Worm (Caenorhabditis elegans) whole organism, L2 larva: ENCODE data around the gene Y4C6A.3.

ENCODE experiments used
- F13H6.1 ChIP-seq: sonication (generic microtip); optimal IDR thresholded peaks from 2 replicates; lab custom pipeline; 2016; ENCODE audit warnings: missing genetic modification characterization, missing compliant biosample characterization
- R02D3.7 ChIP-seq: fragments of 150-350 bp; optimal IDR thresholded peaks from 2 replicates; lab custom pipeline; 2014; ENCODE audit warnings: missing biosample characterization, missing genetic modification characterization
- Y55F3AM.14 ChIP-seq: fragments of 200-800 bp; sonication (Bioruptor generic); optimal IDR thresholded peaks from 2 replicates; lab custom pipeline; 2018; ENCODE audit warnings: mild to moderate bottlenecking, missing genetic modification characterization, missing compliant biosample characterization
- alr-1 ChIP-seq: fragments of 150-350 bp; optimal IDR thresholded peaks from 2 replicates; lab custom pipeline; 2014; ENCODE audit warnings: missing biosample characterization, missing genetic modification characterization
- aly-2 ChIP-seq: fragments of 150-350 bp; optimal IDR thresholded peaks from 2 replicates; lab custom pipeline; 2014; ENCODE audit warnings: missing biosample characterization, missing genetic modification characterization
- ceh-16 ChIP-seq: fragments of 150-350 bp; optimal IDR thresholded peaks from 2 replicates; lab custom pipeline; 2014; ENCODE audit warnings: missing biosample characterization, missing genetic modification characterization
- ceh-82 ChIP-seq: fragments of 150-350 bp; optimal IDR thresholded peaks from 2 replicates; lab custom pipeline; 2014; ENCODE audit warnings: missing biosample characterization, missing genetic modification characterization
- crh-2 ChIP-seq: sonication (generic microtip); optimal IDR thresholded peaks from 2 replicates; lab custom pipeline; 2017; ENCODE audit warnings: missing biosample characterization, missing genetic modification characterization
- dmd-4 ChIP-seq: sonication (generic microtip); optimal IDR thresholded peaks from 2 replicates; lab custom pipeline; 2017; ENCODE audit warnings: missing biosample characterization, missing genetic modification characterization
- egl-27 ChIP-seq: sonication (generic microtip); optimal IDR thresholded peaks from 3 replicates; lab custom pipeline; 2017; ENCODE audit warnings: missing biosample characterization, missing genetic modification reagents, missing genetic modification characterization
- elt-1 ChIP-seq: fragments of 150-350 bp; optimal IDR thresholded peaks from 2 replicates; lab custom pipeline; 2014; ENCODE audit warnings: missing biosample characterization, missing genetic modification characterization
- gmeb-1 ChIP-seq: fragments of 150-350 bp; optimal IDR thresholded peaks from 2 replicates; lab custom pipeline; 2014; ENCODE audit warnings: missing biosample characterization, missing genetic modification characterization
- lin-39 ChIP-seq: fragments of 150-350 bp; optimal IDR thresholded peaks from 2 replicates; lab custom pipeline; 2014; ENCODE audit warnings: missing biosample characterization, missing genetic modification reagents, missing genetic modification characterization
- mab-5 ChIP-seq: fragments of 150-350 bp; optimal IDR thresholded peaks from 2 replicates; lab custom pipeline; 2014; ENCODE audit warnings: missing biosample characterization, missing genetic modification characterization
- mbf-1 ChIP-seq: sonication (generic microtip); optimal IDR thresholded peaks from 2 replicates; lab custom pipeline; 2017; ENCODE audit warnings: missing biosample characterization, missing genetic modification characterization
- mdl-1 ChIP-seq, 2 experiments: fragments of 150-350 bp in 1 of 2; sonication (generic microtip) in 1 of 2; optimal IDR thresholded peaks; 2 replicates each; lab custom pipeline; 2017; ENCODE audit warnings: missing biosample characterization in 2 of 2, missing genetic modification characterization in 2 of 2
- nhr-10 ChIP-seq: sonication (generic microtip); optimal IDR thresholded peaks from 2 replicates; lab custom pipeline; 2017; ENCODE audit warnings: missing biosample characterization, missing genetic modification characterization
- nhr-12 ChIP-seq: fragments of 150-350 bp; optimal IDR thresholded peaks from 2 replicates; lab custom pipeline; 2014; ENCODE audit warnings: missing biosample characterization, missing genetic modification characterization
- nhr-23 ChIP-seq: fragments of 150-350 bp; optimal IDR thresholded peaks from 2 replicates; lab custom pipeline; 2014; ENCODE audit warnings: missing biosample characterization, missing genetic modification reagents, missing genetic modification characterization
- nhr-237 ChIP-seq: fragments of 150-350 bp; optimal IDR thresholded peaks from 2 replicates; lab custom pipeline; 2014; ENCODE audit warnings: missing biosample characterization, missing genetic modification characterization
- nhr-25 ChIP-seq: fragments of 150-350 bp; sonication (generic microtip); optimal IDR thresholded peaks from 3 replicates; lab custom pipeline; 2014; ENCODE audit warnings: missing biosample characterization, missing genetic modification characterization
- peb-1 ChIP-seq: fragments of 150-350 bp; optimal IDR thresholded peaks from 2 replicates; lab custom pipeline; 2014; ENCODE audit warnings: missing biosample characterization, missing genetic modification characterization
- snpc-4 ChIP-seq: fragments of 150-350 bp; optimal IDR thresholded peaks from 2 replicates; lab custom pipeline; 2014; ENCODE audit warnings: missing biosample characterization, missing genetic modification characterization
- unc-39 ChIP-seq: fragments of 150-350 bp; optimal IDR thresholded peaks from 2 replicates; lab custom pipeline; 2014; ENCODE audit warnings: missing biosample characterization, missing genetic modification characterization
- unc-55 ChIP-seq: fragments of 150-350 bp; sonication (generic microtip); optimal IDR thresholded peaks from 3 replicates; lab custom pipeline; 2014; ENCODE audit warnings: missing biosample characterization, missing genetic modification reagents, missing genetic modification characterization
- unc-62 ChIP-seq: fragments of 150-350 bp; optimal IDR thresholded peaks from 2 replicates; lab custom pipeline; 2014; ENCODE audit warnings: missing biosample characterization, missing genetic modification reagents, missing genetic modification characterization
- ztf-1 ChIP-seq: fragments of 200-800 bp; sonication (Bioruptor generic); conservative IDR thresholded peaks from 2 replicates; pipeline ENCODE4 v1.3.6; 2022; ENCODE audit warnings: missing genetic modification characterization, missing compliant biosample characterization
- ztf-11 ChIP-seq: sonication (generic microtip); optimal IDR thresholded peaks from 2 replicates; lab custom pipeline; 2017; ENCODE audit warnings: missing biosample characterization, missing genetic modification characterization
- ztf-4 ChIP-seq: fragments of 150-350 bp; optimal IDR thresholded peaks from 2 replicates; lab custom pipeline; 2014; ENCODE audit warnings: missing biosample characterization, missing genetic modification characterization

The Y4C6A.3 gene

ce11 chrIV:5419122-5419521 is 36.8 kb downstream of the Y4C6A.3 start, which contains the start of gene ehn-3:
ehn-3 (minus strand) TSS chrIV:5419222.
- TF ChIP-seq R02D3.7 (tag; lab: Kevin White, UChicago) (no peak), F13H6.1 (no peak), nhr-23 (no peak), nhr-25 (tag; lab: Kevin White, UChicago) (no peak)

ce11 chrIV:5415696-5416095 is 40.2 kb downstream of the Y4C6A.3 start, which contains the start of gene spp-7:
spp-7 (minus strand) TSS chrIV:5415796.
- no peak for TF ChIP-seq ztf-4
- TF ChIP-seq mdl-1 (tag; optimal IDR thresholded peaks at IDR 0.05; lab: Kevin White, UChicago) = no peak
- TF ChIP-seq egl-27 (tag; lab: Kevin White, UChicago) = no peak
- TF ChIP-seq elt-1 (tag; lab: Kevin White, UChicago) = no peak
- no peak for TF ChIP-seq ztf-1 (GFP tag; lab: Robert Waterston, UW)
- TF ChIP-seq Y55F3AM.14 (GFP tag; lab: Kevin White, UChicago) = no peak
- no peak for TF ChIP-seq nhr-10 (tag; lab: Kevin White, UChicago)
- TF ChIP-seq ceh-16 (tag; lab: Kevin White, UChicago) = no peak
- TF ChIP-seq lin-39 (tag; lab: Kevin White, UChicago) = no peak
- no peak for TF ChIP-seq unc-39 (tag; lab: Kevin White, UChicago)

- no peak for TF ChIP-seq nhr-12 (tag; lab: Kevin White, UChicago)
- TF ChIP-seq alr-1 = no peak
- no peak for TF ChIP-seq unc-55 (GFP tag; lab: Kevin White, UChicago)
- TF ChIP-seq ceh-82 (tag; lab: Kevin White, UChicago) = no peak
- TF ChIP-seq F13H6.1 = no peak
- no peak for TF ChIP-seq nhr-237 (tag; lab: Kevin White, UChicago)
- TF ChIP-seq gmeb-1 (tag; lab: Kevin White, UChicago) = no peak
- no peak for TF ChIP-seq unc-62 (GFP tag; lab: Kevin White, UChicago)
- TF ChIP-seq nhr-10 (tag; lab: Kevin White, UChicago) = no peak
- TF ChIP-seq mbf-1 (tag; lab: Kevin White, UChicago) = no peak
- no peak for TF ChIP-seq unc-39 (tag; lab: Kevin White, UChicago)
These were observed 44.1 kb downstream of the Y4C6A.3 start, which contains the start of gene ZK616.8 for ce11 chrIV:5411641-5412337. ZK616.8 (minus strand) TSS chrIV:5412193.

DNA sequence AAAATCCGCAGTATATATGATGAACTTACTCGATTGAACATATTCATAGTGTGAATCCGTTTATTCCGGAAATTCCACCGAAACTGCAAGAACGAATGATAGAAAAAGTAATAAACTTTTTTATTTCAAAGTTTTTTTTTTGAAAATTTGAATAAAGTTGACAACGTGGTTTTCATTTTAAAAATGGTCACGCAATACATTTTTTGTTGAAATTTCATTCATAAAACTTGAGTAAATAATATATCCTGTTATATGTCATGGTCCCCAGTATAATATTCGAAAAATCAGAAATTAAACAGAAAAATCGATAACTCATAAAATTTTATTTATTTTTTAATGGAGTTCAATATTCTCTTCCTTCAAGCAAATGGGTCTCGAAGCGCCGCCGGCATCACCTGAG is 44.8 kb downstream of the Y4C6A.3 start, which contains the start of gene ZK616.65:
ZK616.65 (minus strand) TSS at position 101 of the 400 bp plus-strand sequence.
- TF ChIP-seq crh-2 (tag; lab: Kevin White, UChicago) (no peak), elt-1 (tag; lab: Kevin White, UChicago) (no peak), mab-5 (tag; lab: Kevin White, UChicago) (no peak)

- TF ChIP-seq ztf-4 (no peak), peb-1 (no peak)
These were observed 46.8 kb downstream of the Y4C6A.3 start for ce11 chrIV:5409112-5409511.

- TF ChIP-seq ztf-11 (no peak), ztf-1 (GFP tag; lab: Robert Waterston, UW) (no peak), dmd-4 (tag; lab: Kevin White, UChicago) (no peak), aly-2 (tag; lab: Kevin White, UChicago) (no peak), unc-39 (tag; lab: Kevin White, UChicago) (no peak), snpc-4 (tag; lab: Kevin White, UChicago) (no peak), elt-1 (tag; lab: Kevin White, UChicago) (no peak), nhr-237 (tag; lab: Kevin White, UChicago) (no peak), nhr-12 (tag; lab: Kevin White, UChicago) (no peak), Y55F3AM.14 (GFP tag; lab: Kevin White, UChicago) (no peak)
- TF ChIP-seq, all 48 proteins: peak for 0
These were observed 50.6 kb downstream of the Y4C6A.3 start, which contains the start of gene ZK616.61 for ce11 chrIV:5405345-5405744. ZK616.61 (plus strand) TSS chrIV:5405645.
